Worm (Caenorhabditis elegans): ENCODE data around the gene sedl-1.

The sedl-1 gene

ce11 chrX:1394437-1394836 is 45.6 kb downstream of the sedl-1 start:
- TF ChIP-seq hmbx-1 (tag; optimal IDR thresholded peaks at IDR 0.05) (no peak), B0310.2 (tag; optimal IDR thresholded peaks at IDR 0.05) (no peak), ets-7 (tag; optimal IDR thresholded peaks at IDR 0.05) (no peak), flt-1 (GFP tag; IDR thresholded peaks at IDR 0.05) (no peak), F13C5.2 (tag; optimal IDR thresholded peaks at IDR 0.05) (no peak), tbx-37 (GFP tag; conservative IDR thresholded peaks at IDR 0.05) (no peak)

ce11 chrX:1393891-1394290 is 46.2 kb downstream of the sedl-1 start, which contains the start of gene F56C3.9:
Gene F56C3.9, minus strand, starts transcription at chrX:1393991.
- TF ChIP-seq ets-7 (tag; optimal IDR thresholded peaks at IDR 0.05), result no peak
- TF ChIP-seq hmbx-1 (tag; optimal IDR thresholded peaks at IDR 0.05), result no peak
- no peak for TF ChIP-seq F13C5.2 (tag; optimal IDR thresholded peaks at IDR 0.05)
- no peak for TF ChIP-seq tbx-11 (GFP tag; IDR thresholded peaks at IDR 0.05)
- TF ChIP-seq flt-1 (GFP tag; IDR thresholded peaks at IDR 0.05), result no peak
- no peak for TF ChIP-seq ceh-36 (tag; optimal IDR thresholded peaks at IDR 0.05)
- TF ChIP-seq scrt-1 (GFP tag; IDR thresholded peaks at IDR 0.05), result no peak
- no peak for TF ChIP-seq hmg-4 (GFP tag; optimal IDR thresholded peaks at IDR 0.05)
- no peak for TF ChIP-seq hnd-1 (tag; optimal IDR thresholded peaks at IDR 0.05)
- no peak for TF ChIP-seq tra-4 (tag; optimal IDR thresholded peaks at IDR 0.05)
- TF ChIP-seq tbx-37 (GFP tag; conservative IDR thresholded peaks at IDR 0.05), result no peak
- no peak for TF ChIP-seq ceh-13 (GFP tag; optimal IDR thresholded peaks at IDR 0.05)
- no peak for TF ChIP-seq B0310.2 (tag; optimal IDR thresholded peaks at IDR 0.05)
- no peak for TF ChIP-seq sea-1 (GFP tag; conservative IDR thresholded peaks at IDR 0.05)
- TF ChIP-seq ama-1 (optimal IDR thresholded peaks at IDR 0.05), result no peak
- TF ChIP-seq aly-1 (tag; optimal IDR thresholded peaks at IDR 0.05), result no peak
- TF ChIP-seq pes-1 (GFP tag; IDR thresholded peaks at IDR 0.05), result no peak

- TF ChIP-seq B0310.2 (tag; optimal IDR thresholded peaks at IDR 0.05) (no peak), tbx-11 (GFP tag; IDR thresholded peaks at IDR 0.05) (no peak), ets-7 (tag; optimal IDR thresholded peaks at IDR 0.05) (no peak), flt-1 (GFP tag; IDR thresholded peaks at IDR 0.05) (no peak), ama-1 (optimal IDR thresholded peaks at IDR 0.05) (no peak), hmbx-1 (tag; optimal IDR thresholded peaks at IDR 0.05) (no peak), ceh-36 (tag; optimal IDR thresholded peaks at IDR 0.05) (no peak), pes-1 (GFP tag; IDR thresholded peaks at IDR 0.05) (no peak), ceh-13 (GFP tag; optimal IDR thresholded peaks at IDR 0.05) (no peak)
Measured at ce11 chrX:1389382-1389983, 50.6 kb downstream of the sedl-1 start.

Data from whole organism, early embryonic.